Worm (Caenorhabditis elegans) whole organism, midembryonic: ENCODE data around the gene T24H10.5.

Source experiments
- T22C8.4 ChIP-seq: fragments of 200-800 bp; sonication (Bioruptor generic); IDR thresholded peaks from 2 replicates; pipeline ENCODE4 v1.3.6; 2022; ENCODE audit warnings: missing genetic modification characterization, missing compliant biosample characterization
- flt-1 ChIP-seq: fragments of 200-800 bp; sonication (Bioruptor generic); IDR thresholded peaks from 2 replicates; pipeline ENCODE4 v1.3.6; 2022; ENCODE audit warnings: missing genetic modification characterization, missing compliant biosample characterization
- med-1 ChIP-seq: sonication (generic microtip); optimal IDR thresholded peaks from 2 replicates; lab custom pipeline; 2017; ENCODE audit warnings: missing genetic modification characterization, mild to moderate bottlenecking, missing compliant biosample characterization, antibody characterized with exemption, missing genetic modification reagents; ENCODE audit not compliant: insufficient read depth
- ref-1 ChIP-seq: fragments of 200-800 bp; sonication (Bioruptor generic); conservative IDR thresholded peaks from 2 replicates; pipeline ENCODE4 v1.3.6; 2022; ENCODE audit warnings: missing genetic modification reagents, missing genetic modification characterization, missing compliant biosample characterization
- ztf-23 ChIP-seq: fragments of 200-800 bp; sonication (Bioruptor generic); IDR thresholded peaks from 2 replicates; pipeline ENCODE4 v1.3.6; 2022; ENCODE audit warnings: missing genetic modification reagents, missing genetic modification characterization, missing compliant biosample characterization
- ztf-29 ChIP-seq: fragments of 200-800 bp; sonication (Bioruptor generic); IDR thresholded peaks from 2 replicates; pipeline ENCODE4 v1.3.6; 2022; ENCODE audit warnings: missing genetic modification reagents, missing genetic modification characterization, missing compliant biosample characterization

ce11 chrII:9152231-9152630, 51.3 kb downstream of the T24H10.5 start, which contains the start of gene col-78:
- no peak for TF ChIP-seq med-1 (GFP tag; lab: Kevin White, UChicago)
- no peak for TF ChIP-seq flt-1 (GFP tag; lab: Robert Waterston, UW)
- TF ChIP-seq T22C8.4 (GFP tag; lab: Robert Waterston, UW): no peak
- no peak for TF ChIP-seq ref-1 (GFP tag; lab: Robert Waterston, UW)
- no peak for TF ChIP-seq ztf-23 (GFP tag; lab: Robert Waterston, UW)
- no peak for TF ChIP-seq ztf-29
